Worm (Caenorhabditis elegans) whole organism, L1 larva: Measurements from ENCODE around the gene nlp-67.
A peak's percentile ranks its signal among the peaks of the same experiment; 100 is the strongest.

Source experiments
- C04F5.9 ChIP-seq: sonication (generic microtip); optimal IDR thresholded peaks from 2 replicates; lab custom pipeline; 2016; ENCODE audit warnings: missing genetic modification characterization, missing compliant biosample characterization
- C16A3.4 ChIP-seq: fragments of 150-350 bp; optimal IDR thresholded peaks from 2 replicates; lab custom pipeline; 2014; ENCODE audit warnings: missing biosample characterization, missing genetic modification characterization
- C34B4.2 ChIP-seq: sonication (generic microtip); optimal IDR thresholded peaks from 2 replicates; lab custom pipeline; 2017; ENCODE audit warnings: mild to moderate bottlenecking, missing genetic modification characterization, missing compliant biosample characterization
- F16B12.6 ChIP-seq: fragments of 150-350 bp; optimal IDR thresholded peaks from 2 replicates; lab custom pipeline; 2014; ENCODE audit warnings: missing biosample characterization, missing genetic modification characterization
- alr-1 ChIP-seq: fragments of 200-800 bp; sonication (Bioruptor generic); optimal IDR thresholded peaks from 2 replicates; lab custom pipeline; 2018; ENCODE audit warnings: borderline replicate concordance, mild to moderate bottlenecking, missing genetic modification characterization, missing compliant biosample characterization
- aly-2 ChIP-seq: fragments of 150-350 bp; optimal IDR thresholded peaks from 2 replicates; lab custom pipeline; 2014; ENCODE audit warnings: missing biosample characterization, missing genetic modification characterization
- ama-1 ChIP-seq: fragments of 150-350 bp; optimal IDR thresholded peaks from 2 replicates; lab custom pipeline; 2014
- blmp-1 ChIP-seq: fragments of 150-350 bp; optimal IDR thresholded peaks from 2 replicates; lab custom pipeline; 2014; ENCODE audit warnings: missing biosample characterization, missing genetic modification characterization
- ceh-63 ChIP-seq: fragments of 200-800 bp; sonication (Bioruptor generic); optimal IDR thresholded peaks from 2 replicates; lab custom pipeline; 2018; ENCODE audit warnings: mild to moderate bottlenecking, missing genetic modification characterization, missing compliant biosample characterization
- ceh-8 ChIP-seq: fragments of 200-800 bp; sonication (Bioruptor generic); optimal IDR thresholded peaks from 2 replicates; lab custom pipeline; 2018; ENCODE audit warnings: mild to moderate bottlenecking, missing genetic modification characterization, moderate library complexity, missing compliant biosample characterization
- ceh-82 ChIP-seq, 3 experiments: fragments of 150-350 bp in 1 of 3; sonication (generic microtip) in 2 of 3; optimal IDR thresholded peaks; 2 replicates each; lab custom pipeline; 2014 to 2017; ENCODE audit warnings: missing biosample characterization in 3 of 3, missing genetic modification characterization in 3 of 3
- ceh-90 ChIP-seq: sonication (generic microtip); optimal IDR thresholded peaks from 2 replicates; lab custom pipeline; 2016; ENCODE audit warnings: missing genetic modification characterization, missing compliant biosample characterization
- ces-1 ChIP-seq: fragments of 150-350 bp; optimal IDR thresholded peaks from 2 replicates; lab custom pipeline; 2014; ENCODE audit warnings: missing biosample characterization, missing genetic modification reagents, missing genetic modification characterization
- dpl-1 ChIP-seq, 3 experiments: fragments of 150-350 bp in 2 of 3; sonication (generic microtip) in 1 of 3; optimal IDR thresholded peaks; 2 replicates each; lab custom pipeline; 2014 to 2017; ENCODE audit warnings: missing biosample characterization in 3 of 3, missing genetic modification characterization in 3 of 3, missing genetic modification reagents in 3 of 3
- efl-1 ChIP-seq, 4 experiments: fragments of 150-350 bp; optimal IDR thresholded peaks in 3 of 4; peaks in 1 of 4; 1 replicate in 1 of 4; 2 replicates in 3 of 4; lab custom pipeline; 2014; ENCODE audit warnings: missing biosample characterization in 2 of 4, missing genetic modification characterization in 2 of 4, missing genetic modification reagents in 2 of 4
- egl-13 ChIP-seq: sonication (generic microtip); optimal IDR thresholded peaks from 2 replicates; lab custom pipeline; 2016; ENCODE audit warnings: missing genotype, missing genetic modification reagents, missing genetic modification characterization, missing compliant biosample characterization
- elt-2 ChIP-seq: sonication (generic microtip); optimal IDR thresholded peaks from 2 replicates; lab custom pipeline; 2016; ENCODE audit warnings: missing genetic modification characterization, mild to moderate bottlenecking, inconsistent platforms, missing compliant biosample characterization, missing genetic modification reagents
- ets-5 ChIP-seq: fragments of 200-800 bp; sonication (Bioruptor generic); IDR thresholded peaks from 2 replicates; pipeline ENCODE4 v1.3.6; 2022; ENCODE audit warnings: missing genetic modification characterization, missing compliant biosample characterization
- fkh-10 ChIP-seq: sonication (generic microtip); optimal IDR thresholded peaks from 2 replicates; lab custom pipeline; 2017; ENCODE audit warnings: missing biosample characterization, missing genetic modification reagents, missing genetic modification characterization
- fkh-4 ChIP-seq: sonication (generic microtip); optimal IDR thresholded peaks from 2 replicates; lab custom pipeline; 2016; ENCODE audit warnings: missing compliant biosample characterization, missing genetic modification characterization, borderline replicate concordance
- fos-1 ChIP-seq: fragments of 150-350 bp; optimal IDR thresholded peaks from 2 replicates; lab custom pipeline; 2014; ENCODE audit warnings: missing biosample characterization, missing genetic modification characterization
- grh-1 ChIP-seq: fragments of 200-800 bp; sonication (Bioruptor generic); IDR thresholded peaks from 2 replicates; pipeline ENCODE4 v1.3.6; 2022; ENCODE audit warnings: missing genetic modification reagents, missing genetic modification characterization, missing compliant biosample characterization
- hpl-2 ChIP-seq: fragments of 150-350 bp; optimal IDR thresholded peaks from 2 replicates; lab custom pipeline; 2014; ENCODE audit warnings: missing biosample characterization, missing genetic modification reagents, missing genetic modification characterization
- lin-14 ChIP-seq: fragments of 200-800 bp; sonication (Bioruptor generic); optimal IDR thresholded peaks from 2 replicates; lab custom pipeline; 2018; ENCODE audit warnings: mild to moderate bottlenecking, missing genetic modification characterization, moderate library complexity, missing compliant biosample characterization
- lin-15B ChIP-seq: fragments of 150-350 bp; sonication (generic microtip); optimal IDR thresholded peaks from 3 replicates; lab custom pipeline; 2014; ENCODE audit warnings: missing biosample characterization, missing genetic modification characterization
- lin-35 ChIP-seq, 2 experiments: fragments of 150-350 bp; optimal IDR thresholded peaks; 2 replicates each; lab custom pipeline; 2014; ENCODE audit warnings: missing biosample characterization in 2 of 2, missing genetic modification characterization in 2 of 2, missing genetic modification reagents in 2 of 2
- lir-3 ChIP-seq: sonication (generic microtip); optimal IDR thresholded peaks from 2 replicates; lab custom pipeline; 2016; ENCODE audit warnings: mild to moderate bottlenecking, missing genetic modification characterization, moderate library complexity, missing compliant biosample characterization; ENCODE audit not compliant: poor library complexity
- mab-9 ChIP-seq: fragments of 200-800 bp; sonication (Bioruptor generic); IDR thresholded peaks from 2 replicates; pipeline ENCODE4 v1.3.6; 2022; ENCODE audit warnings: missing genetic modification reagents, missing genetic modification characterization, missing compliant biosample characterization
- mep-1 ChIP-seq: fragments of 150-350 bp; optimal IDR thresholded peaks from 2 replicates; lab custom pipeline; 2014; ENCODE audit warnings: missing biosample characterization, missing genetic modification characterization
- nhr-11 ChIP-seq: fragments of 150-350 bp; optimal IDR thresholded peaks from 2 replicates; lab custom pipeline; 2014; ENCODE audit warnings: missing biosample characterization, missing genetic modification characterization
- nhr-237 ChIP-seq: fragments of 150-350 bp; optimal IDR thresholded peaks from 2 replicates; lab custom pipeline; 2014; ENCODE audit warnings: missing biosample characterization, missing genetic modification characterization
- nhr-28 ChIP-seq: fragments of 150-350 bp; optimal IDR thresholded peaks from 2 replicates; lab custom pipeline; 2014; ENCODE audit warnings: missing biosample characterization, missing genetic modification characterization
- nhr-71 ChIP-seq: sonication (generic microtip); optimal IDR thresholded peaks from 2 replicates; lab custom pipeline; 2016; ENCODE audit warnings: mild to moderate bottlenecking, missing genetic modification characterization, moderate library complexity, missing compliant biosample characterization
- nhr-76 ChIP-seq: sonication (generic microtip); optimal IDR thresholded peaks from 2 replicates; lab custom pipeline; 2017; ENCODE audit warnings: missing biosample characterization, missing genetic modification characterization
- nhr-77 ChIP-seq: fragments of 150-350 bp; optimal IDR thresholded peaks from 2 replicates; lab custom pipeline; 2014; ENCODE audit warnings: missing biosample characterization, missing genetic modification characterization
- nhr-84 ChIP-seq: sonication (generic microtip); optimal IDR thresholded peaks from 2 replicates; lab custom pipeline; 2017; ENCODE audit warnings: missing biosample characterization, missing genetic modification characterization
- pag-3 ChIP-seq: sonication (generic microtip); optimal IDR thresholded peaks from 2 replicates; lab custom pipeline; 2017; ENCODE audit warnings: missing genetic modification characterization, mild to moderate bottlenecking, missing compliant biosample characterization, antibody characterized with exemption, borderline replicate concordance; ENCODE audit not compliant: insufficient read depth
- pax-3 ChIP-seq: fragments of 200-800 bp; sonication (Bioruptor generic); optimal IDR thresholded peaks from 2 replicates; lab custom pipeline; 2018; ENCODE audit warnings: mild to moderate bottlenecking, missing genetic modification characterization, moderate library complexity, missing compliant biosample characterization
- rnt-1 ChIP-seq: sonication (generic microtip); optimal IDR thresholded peaks from 2 replicates; lab custom pipeline; 2016; ENCODE audit warnings: mild to moderate bottlenecking, missing genetic modification characterization, moderate library complexity, missing compliant biosample characterization
- snpc-4 ChIP-seq: fragments of 150-350 bp; optimal IDR thresholded peaks from 2 replicates; lab custom pipeline; 2014; ENCODE audit warnings: missing biosample characterization, missing genetic modification characterization
- sox-4 ChIP-seq: sonication (generic microtip); optimal IDR thresholded peaks from 2 replicates; lab custom pipeline; 2016; ENCODE audit warnings: missing genetic modification characterization, missing compliant biosample characterization
- sptf-1 ChIP-seq: fragments of 150-350 bp; optimal IDR thresholded peaks from 2 replicates; lab custom pipeline; 2014; ENCODE audit warnings: missing biosample characterization, missing genetic modification characterization
- swsn-7 ChIP-seq: sonication (generic microtip); optimal IDR thresholded peaks from 2 replicates; lab custom pipeline; 2016; ENCODE audit warnings: missing genetic modification characterization, missing compliant biosample characterization
- tlp-1 ChIP-seq: fragments of 150-350 bp; optimal IDR thresholded peaks from 2 replicates; lab custom pipeline; 2014; ENCODE audit warnings: missing biosample characterization, missing genetic modification characterization
- unc-130 ChIP-seq: fragments of 150-350 bp; optimal IDR thresholded peaks from 2 replicates; lab custom pipeline; 2017; ENCODE audit warnings: missing biosample characterization, missing genetic modification characterization, inconsistent platforms
- unc-30 ChIP-seq: sonication (generic microtip); optimal IDR thresholded peaks from 2 replicates; lab custom pipeline; 2017; ENCODE audit warnings: missing biosample characterization, missing genetic modification characterization
- unc-62 ChIP-seq: fragments of 150-350 bp; optimal IDR thresholded peaks from 2 replicates; lab custom pipeline; 2014; ENCODE audit warnings: missing biosample characterization, missing genetic modification reagents, missing genetic modification characterization
- unc-86 ChIP-seq: sonication (generic microtip); optimal IDR thresholded peaks from 2 replicates; lab custom pipeline; 2016; ENCODE audit warnings: missing genetic modification characterization, missing compliant biosample characterization
- vab-15 ChIP-seq: sonication (generic microtip); optimal IDR thresholded peaks from 2 replicates; lab custom pipeline; 2017; ENCODE audit warnings: missing genotype, mild to moderate bottlenecking, missing genetic modification characterization, missing compliant biosample characterization
- xbp-1 ChIP-seq: sonication (generic microtip); optimal IDR thresholded peaks from 2 replicates; lab custom pipeline; 2016; ENCODE audit warnings: missing genetic modification characterization, missing compliant biosample characterization
- zag-1 ChIP-seq: fragments of 150-350 bp; optimal IDR thresholded peaks from 2 replicates; lab custom pipeline; 2014; ENCODE audit warnings: missing biosample characterization, missing genetic modification characterization
- ztf-11 ChIP-seq, 2 experiments: sonication (generic microtip); optimal IDR thresholded peaks; 2 replicates each; lab custom pipeline; 2016 to 2017; ENCODE audit warnings: missing genetic modification characterization in 2 of 2, missing biosample characterization in 1 of 2, missing compliant biosample characterization in 1 of 2
- ztf-4 ChIP-seq: fragments of 150-350 bp; optimal IDR thresholded peaks from 2 replicates; lab custom pipeline; 2014; ENCODE audit warnings: missing biosample characterization, missing genetic modification characterization

Gene nlp-67

ce11 chrX:16205880-16206279 is 21.7 kb downstream of the nlp-67 start (continued):
- peak; percentile 57 for TF ChIP-seq unc-86 (tag; lab: Kevin White, UChicago)
- peak; percentile 58 for TF ChIP-seq mep-1 (tag; lab: Kevin White, UChicago)
- peak; percentile 6 for TF ChIP-seq aly-2 (tag; lab: Kevin White, UChicago)
- peak; percentile 90 for TF ChIP-seq fkh-10 (GFP tag; lab: Kevin White, UChicago)
- no peak for TF ChIP-seq pag-3 (tag; lab: Kevin White, UChicago)
- TF ChIP-seq sptf-1 (tag; lab: Kevin White, UChicago) = no peak
- TF ChIP-seq F16B12.6 (tag; lab: Kevin White, UChicago) = no peak
- TF ChIP-seq grh-1 = no peak
- no peak for TF ChIP-seq lin-15B
- TF ChIP-seq ztf-4 (tag; lab: Kevin White, UChicago) = no peak
- no peak for TF ChIP-seq unc-130
- 0 out of 2 replicates have a peak, but pooled peaks have one; percentile 63 for TF ChIP-seq mab-9 (GFP tag; lab: Robert Waterston, UW)
- no peak for TF ChIP-seq ama-1 (lab: Kevin White, UChicago)
- TF ChIP-seq ceh-63 (GFP tag; lab: Kevin White, UChicago) = peak; percentile 11
- TF ChIP-seq vab-15 = peak; percentile 47
- no peak for TF ChIP-seq tlp-1 (tag; lab: Kevin White, UChicago)
- peak; percentile 14 for TF ChIP-seq ceh-90
- peak in 2 of 3 experiments; percentile 1 to 37 for TF ChIP-seq dpl-1 (GFP tag; optimal IDR thresholded peaks at IDR 0.05; lab: Kevin White, UChicago)
- no peak for TF ChIP-seq ces-1
- peak; percentile 71 for TF ChIP-seq xbp-1
- TF ChIP-seq nhr-84 = no peak
- no peak for TF ChIP-seq C34B4.2
- no peak for TF ChIP-seq nhr-76
- peak; percentile 3 for TF ChIP-seq fkh-4 (tag; lab: Kevin White, UChicago)
- peak; percentile 56 for TF ChIP-seq nhr-11 (tag; lab: Kevin White, UChicago)
- no peak for TF ChIP-seq zag-1 (tag; lab: Kevin White, UChicago)
- peak; percentile 45 for TF ChIP-seq fos-1 (tag; lab: Kevin White, UChicago)
- TF ChIP-seq nhr-28 (tag; lab: Kevin White, UChicago) = no peak
- peak in 1 of 2 experiments; percentile 71 for TF ChIP-seq lin-35 (GFP tag; optimal IDR thresholded peaks at IDR 0.05; lab: Kevin White, UChicago)
- peak; percentile 46 for TF ChIP-seq pax-3 (tag; lab: Kevin White, UChicago)
- TF ChIP-seq egl-13 (tag; lab: Kevin White, UChicago) = peak; percentile 64
- TF ChIP-seq nhr-77 (tag; lab: Kevin White, UChicago) = peak; percentile 65
- peak; percentile 82 for TF ChIP-seq sox-4 (tag; lab: Kevin White, UChicago)
- TF ChIP-seq efl-1 (optimal IDR thresholded peaks at IDR 0.05; lab: Kevin White, UChicago) = peak; percentile 39 to 48
- TF ChIP-seq efl-1 (GFP tag; optimal IDR thresholded peaks at IDR 0.05 in 1 of 2; lab: Kevin White, UChicago) = peak in 1 of 2 experiments; percentile 2
- peak; percentile 60 to 83 (median 76) for TF ChIP-seq ceh-82 (tag; optimal IDR thresholded peaks at IDR 0.05; lab: Kevin White, UChicago)
- TF ChIP-seq blmp-1 (tag; lab: Kevin White, UChicago) = peak; percentile 33
- peak; percentile 68 for TF ChIP-seq nhr-237 (tag; lab: Kevin White, UChicago)
- TF ChIP-seq unc-62 = no peak
- peak; percentile 63 for TF ChIP-seq elt-2 (tag; lab: Kevin White, UChicago)
- TF ChIP-seq ceh-8 (GFP tag; lab: Kevin White, UChicago) = peak; percentile 41
- peak; percentile 37 for TF ChIP-seq rnt-1 (tag; lab: Kevin White, UChicago)
- peak; percentile 80 for TF ChIP-seq lin-14 (GFP tag; lab: Kevin White, UChicago)
- TF ChIP-seq alr-1 (tag; lab: Kevin White, UChicago) = no peak
- TF ChIP-seq nhr-71 (tag; lab: Kevin White, UChicago) = peak; percentile 81
- no peak for TF ChIP-seq ets-5 (GFP tag; lab: Robert Waterston, UW)
- peak; percentile 70 for TF ChIP-seq swsn-7 (tag; lab: Kevin White, UChicago)
- TF ChIP-seq snpc-4 (tag; lab: Kevin White, UChicago) = peak; percentile 74
- peak; percentile 30 for TF ChIP-seq C04F5.9
- TF ChIP-seq C16A3.4 (tag; lab: Kevin White, UChicago) = peak; percentile 81
- TF ChIP-seq ztf-11 (tag; optimal IDR thresholded peaks at IDR 0.05; lab: Kevin White, UChicago) = peak in 1 of 2 experiments; percentile 25
- peak; percentile 80 for TF ChIP-seq hpl-2
- TF ChIP-seq lir-3 (tag; lab: Kevin White, UChicago) = no peak
- TF ChIP-seq unc-30 = no peak
